Worm (Caenorhabditis elegans) whole organism, L3 larva: ENCODE data around the gene Y59A8B.24.

Source experiments
- ama-1 ChIP-seq: fragments of 150-350 bp; optimal IDR thresholded peaks from 2 replicates; lab custom pipeline; 2018
- nhr-12 ChIP-seq: fragments of 150-350 bp; optimal IDR thresholded peaks from 2 replicates; lab custom pipeline; 2014; ENCODE audit warnings: missing biosample characterization, missing genetic modification characterization

ce11 chrV:17918726-17919125 is 33.0 kb upstream of the Y59A8B.24 start, which contains the start of gene C06H5.8:
- no peak for TF ChIP-seq ama-1
- TF ChIP-seq nhr-12, result no peak
